Worm (Caenorhabditis elegans): ENCODE measurements around the gene H38K22.9.

H38K22.9 gene

DNA sequence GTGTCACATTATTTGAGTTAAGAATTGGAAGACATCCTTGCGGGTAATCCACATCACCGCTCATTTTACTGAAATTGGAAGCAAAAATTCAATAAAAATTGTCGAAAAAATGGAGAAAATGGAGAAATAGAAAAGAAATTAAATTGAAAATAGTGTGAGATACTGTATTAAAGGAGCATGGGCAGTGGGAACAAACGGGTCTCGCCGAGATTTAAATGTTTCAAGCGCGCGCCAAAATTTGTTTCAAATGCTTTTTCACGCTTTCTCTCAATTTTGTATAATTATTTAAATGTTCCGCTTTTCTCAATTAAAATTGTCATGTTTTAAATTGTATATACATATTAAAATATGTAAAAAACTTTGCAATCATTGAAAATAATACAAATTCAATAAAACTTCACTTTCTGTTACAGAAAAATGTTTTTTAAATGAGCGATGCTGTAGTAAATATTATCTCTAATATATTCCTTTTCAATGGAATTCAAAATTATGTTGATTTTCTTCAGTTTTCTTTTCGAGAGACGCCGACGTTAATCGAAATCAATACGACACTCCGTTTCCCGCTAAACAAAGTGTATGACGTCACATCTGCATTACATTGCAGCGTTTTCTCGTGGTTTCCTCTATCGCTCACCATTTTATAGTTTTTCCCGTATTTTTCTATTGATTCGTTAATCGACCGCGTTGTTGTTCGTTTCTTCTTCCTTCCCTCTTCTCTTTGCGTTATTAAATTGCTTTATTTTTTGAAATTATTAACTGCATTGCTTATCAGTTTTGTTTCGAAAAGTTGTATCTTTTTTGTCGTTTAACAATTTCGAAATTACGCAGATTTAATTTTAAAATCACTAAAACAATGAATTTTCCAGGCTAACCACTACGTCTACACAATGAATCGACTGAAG, 10.6 kb upstream of the H38K22.9 start, which contains the start of the genes evl-14 and dcn-1:
Gene evl-14, minus strand, starts transcription at position 68 of the 902 bp plus-strand sequence.
Gene dcn-1, plus strand, starts transcription at position 852 of the 902 bp plus-strand sequence.
- no peak for TF ChIP-seq unc-39 (tag; optimal IDR thresholded peaks at IDR 0.05)
- peak; percentile 39 for TF ChIP-seq mep-1 (tag; optimal IDR thresholded peaks at IDR 0.05)
- no peak for TF ChIP-seq blmp-1 (tag; optimal IDR thresholded peaks at IDR 0.05)
- no peak for TF ChIP-seq cnd-1 (tag; optimal IDR thresholded peaks at IDR 0.05)
- no peak for TF ChIP-seq ceh-43 (GFP tag; optimal IDR thresholded peaks at IDR 0.05)
- peak; percentile 76 for TF ChIP-seq ceh-39 (tag; optimal IDR thresholded peaks at IDR 0.05)
- peak; percentile 74 for TF ChIP-seq nhr-237 (tag; optimal IDR thresholded peaks at IDR 0.05)
- peak; percentile 59 for TF ChIP-seq ces-1 (GFP tag; optimal IDR thresholded peaks at IDR 0.05)
- TF ChIP-seq elt-1 (tag; optimal IDR thresholded peaks at IDR 0.05; ENCODE audit: borderline replicate concordance, insufficient read depth): no peak
- no peak for TF ChIP-seq tbx-8 (GFP tag; optimal IDR thresholded peaks at IDR 0.05)
- no peak for TF ChIP-seq unc-62 (GFP tag; optimal IDR thresholded peaks at IDR 0.05)
- no peak for TF ChIP-seq nhr-2 (tag; optimal IDR thresholded peaks at IDR 0.05)
- no peak for TF ChIP-seq nhr-76 (tag; optimal IDR thresholded peaks at IDR 0.05)
- TF ChIP-seq sptf-1 (tag; optimal IDR thresholded peaks at IDR 0.05): no peak
- peak; percentile 59 for TF ChIP-seq pha-4 (tag; optimal IDR thresholded peaks at IDR 0.05)
- TF ChIP-seq lsy-2 (tag; optimal IDR thresholded peaks at IDR 0.05): peak; percentile 68
- TF ChIP-seq hlh-1 (tag; optimal IDR thresholded peaks at IDR 0.05): peak; percentile 34
- TF ChIP-seq zip-8 (tag; optimal IDR thresholded peaks at IDR 0.05): peak; percentile 67
- TF ChIP-seq ztf-11 (tag; optimal IDR thresholded peaks at IDR 0.05): no peak
- TF ChIP-seq nhr-12 (tag; optimal IDR thresholded peaks at IDR 0.05): no peak

DNA sequence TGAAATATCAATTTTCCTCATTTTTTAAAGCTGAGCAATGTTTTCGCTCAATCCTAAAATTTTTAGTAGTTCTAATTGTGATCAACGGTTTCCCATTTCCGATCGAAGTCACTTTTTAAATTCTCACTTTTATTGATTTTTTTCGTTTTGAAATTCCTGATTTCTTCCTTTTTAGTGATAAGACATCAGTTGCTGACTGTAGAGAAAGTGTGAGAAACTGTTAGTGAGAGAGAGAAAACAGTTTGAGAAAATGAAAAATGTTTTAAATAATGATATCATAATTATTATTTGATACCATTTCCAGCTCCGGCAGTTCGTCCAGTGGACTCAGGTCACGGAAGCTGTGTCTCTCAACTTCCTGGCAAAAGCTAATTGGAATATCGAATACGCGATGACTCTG, 9.5 kb upstream of the H38K22.9 start:
- TF ChIP-seq zip-8 (tag; optimal IDR thresholded peaks at IDR 0.05): no peak
- TF ChIP-seq lsy-2 (tag; optimal IDR thresholded peaks at IDR 0.05): no peak
- TF ChIP-seq ceh-43 (GFP tag; optimal IDR thresholded peaks at IDR 0.05): no peak
- no peak for TF ChIP-seq unc-62 (GFP tag; optimal IDR thresholded peaks at IDR 0.05)
- no peak for TF ChIP-seq ham-2 (GFP tag; optimal IDR thresholded peaks at IDR 0.05)
- TF ChIP-seq unc-120 (tag; optimal IDR thresholded peaks at IDR 0.05; ENCODE audit: poor library complexity, severe bottlenecking): no peak
- no peak for TF ChIP-seq lin-13 (tag; optimal IDR thresholded peaks at IDR 0.05)
- TF ChIP-seq nhr-2 (tag; optimal IDR thresholded peaks at IDR 0.05): no peak
- TF ChIP-seq ceh-83 (GFP tag; optimal IDR thresholded peaks at IDR 0.05): no peak
- no peak for TF ChIP-seq pha-4 (tag; optimal IDR thresholded peaks at IDR 0.05)
- no peak for TF ChIP-seq elt-3 (tag; optimal IDR thresholded peaks at IDR 0.05)
- no peak for TF ChIP-seq nhr-76 (tag; optimal IDR thresholded peaks at IDR 0.05)
- TF ChIP-seq flh-1 (GFP tag; optimal IDR thresholded peaks at IDR 0.05): no peak
- no peak for TF ChIP-seq snpc-4 (tag; optimal IDR thresholded peaks at IDR 0.05)
- TF ChIP-seq mls-2 (tag; optimal IDR thresholded peaks at IDR 0.05): no peak
- no peak for TF ChIP-seq drap-1 (GFP tag; optimal IDR thresholded peaks at IDR 0.05)
- no peak for TF ChIP-seq nhr-12 (tag; optimal IDR thresholded peaks at IDR 0.05)
- TF ChIP-seq sem-2 (GFP tag; optimal IDR thresholded peaks at IDR 0.05): no peak
- TF ChIP-seq mep-1 (tag; optimal IDR thresholded peaks at IDR 0.05): no peak
- TF ChIP-seq tbx-8 (GFP tag; optimal IDR thresholded peaks at IDR 0.05): no peak

DNA sequence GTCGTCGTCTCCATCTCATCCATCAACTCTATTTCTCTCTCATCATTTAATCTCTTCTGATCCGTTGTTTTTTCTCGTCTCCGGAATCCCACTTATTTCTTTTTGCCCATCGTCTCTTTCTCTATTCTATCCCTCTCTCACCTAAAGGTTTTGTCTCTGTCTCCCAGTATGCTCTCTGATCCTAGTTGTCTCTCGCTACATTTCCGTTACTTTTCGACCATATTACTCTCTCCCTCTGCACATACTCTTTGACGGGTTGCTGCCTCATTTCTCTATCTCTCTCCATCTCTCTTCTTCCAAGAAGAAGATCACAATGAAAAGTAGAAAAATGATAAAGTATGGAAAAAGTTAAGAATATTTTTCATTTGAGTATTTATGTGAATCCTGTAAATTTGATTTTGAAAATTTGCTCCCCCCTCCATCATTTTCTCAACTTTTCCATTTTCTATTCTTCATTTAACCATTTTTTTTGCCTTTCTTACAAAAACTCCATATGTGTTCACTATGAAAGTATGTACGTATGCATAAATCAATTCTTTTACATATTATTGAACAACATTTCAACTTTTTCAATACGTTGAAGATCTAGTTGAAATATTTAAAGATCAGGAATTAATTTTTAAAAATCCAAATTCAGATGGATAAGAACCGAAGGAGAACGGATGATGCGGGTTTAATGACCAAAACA, 6.8 kb upstream of the H38K22.9 start, which contains the start of gene tag-131:
Gene tag-131, plus strand, starts transcription at position 638 of the 688 bp plus-strand sequence.
- TF ChIP-seq unc-39 (tag; optimal IDR thresholded peaks at IDR 0.05) (no peak), blmp-1 (tag; optimal IDR thresholded peaks at IDR 0.05) (peak; percentile 15), snpc-4 (tag; optimal IDR thresholded peaks at IDR 0.05) (no peak), zip-8 (tag; optimal IDR thresholded peaks at IDR 0.05) (no peak), M03D4.4 (tag; optimal IDR thresholded peaks at IDR 0.05) (no peak), mep-1 (tag; optimal IDR thresholded peaks at IDR 0.05) (no peak), ceh-39 (tag; optimal IDR thresholded peaks at IDR 0.05) (peak; percentile 3), nhr-28 (tag; optimal IDR thresholded peaks at IDR 0.05) (no peak), nhr-76 (tag; optimal IDR thresholded peaks at IDR 0.05) (no peak), lin-32 (GFP tag; optimal IDR thresholded peaks at IDR 0.05) (no peak), nhr-237 (tag; optimal IDR thresholded peaks at IDR 0.05) (no peak), ceh-43 (GFP tag; optimal IDR thresholded peaks at IDR 0.05) (no peak), flh-1 (GFP tag; optimal IDR thresholded peaks at IDR 0.05) (no peak), lsy-2 (tag; optimal IDR thresholded peaks at IDR 0.05) (no peak), elt-1 (tag; optimal IDR thresholded peaks at IDR 0.05; ENCODE audit: borderline replicate concordance, insufficient read depth) (no peak), lin-13 (tag; optimal IDR thresholded peaks at IDR 0.05) (no peak), hlh-1 (tag; optimal IDR thresholded peaks at IDR 0.05) (peak; percentile 74), nhr-12 (tag; optimal IDR thresholded peaks at IDR 0.05) (no peak), unc-120 (tag; optimal IDR thresholded peaks at IDR 0.05; ENCODE audit: poor library complexity, severe bottlenecking) (peak; percentile 41), unc-62 (GFP tag; optimal IDR thresholded peaks at IDR 0.05) (peak; percentile 64), sptf-1 (tag; optimal IDR thresholded peaks at IDR 0.05) (no peak), ham-2 (GFP tag; optimal IDR thresholded peaks at IDR 0.05) (no peak), ces-1 (GFP tag; optimal IDR thresholded peaks at IDR 0.05) (no peak), pha-4 (tag; optimal IDR thresholded peaks at IDR 0.05) (no peak), tbx-8 (GFP tag; optimal IDR thresholded peaks at IDR 0.05) (no peak), bed-3 (GFP tag; optimal IDR thresholded peaks at IDR 0.05) (no peak), elt-3 (tag; optimal IDR thresholded peaks at IDR 0.05) (peak; percentile 4), nhr-2 (tag; optimal IDR thresholded peaks at IDR 0.05) (no peak), ceh-83 (GFP tag; optimal IDR thresholded peaks at IDR 0.05) (no peak), cnd-1 (tag; optimal IDR thresholded peaks at IDR 0.05) (no peak), ztf-11 (tag; optimal IDR thresholded peaks at IDR 0.05) (no peak)
